Fruit fly (Drosophila melanogaster): ENCODE measurements around the gene Cep290.

The Cep290 gene

DNA sequence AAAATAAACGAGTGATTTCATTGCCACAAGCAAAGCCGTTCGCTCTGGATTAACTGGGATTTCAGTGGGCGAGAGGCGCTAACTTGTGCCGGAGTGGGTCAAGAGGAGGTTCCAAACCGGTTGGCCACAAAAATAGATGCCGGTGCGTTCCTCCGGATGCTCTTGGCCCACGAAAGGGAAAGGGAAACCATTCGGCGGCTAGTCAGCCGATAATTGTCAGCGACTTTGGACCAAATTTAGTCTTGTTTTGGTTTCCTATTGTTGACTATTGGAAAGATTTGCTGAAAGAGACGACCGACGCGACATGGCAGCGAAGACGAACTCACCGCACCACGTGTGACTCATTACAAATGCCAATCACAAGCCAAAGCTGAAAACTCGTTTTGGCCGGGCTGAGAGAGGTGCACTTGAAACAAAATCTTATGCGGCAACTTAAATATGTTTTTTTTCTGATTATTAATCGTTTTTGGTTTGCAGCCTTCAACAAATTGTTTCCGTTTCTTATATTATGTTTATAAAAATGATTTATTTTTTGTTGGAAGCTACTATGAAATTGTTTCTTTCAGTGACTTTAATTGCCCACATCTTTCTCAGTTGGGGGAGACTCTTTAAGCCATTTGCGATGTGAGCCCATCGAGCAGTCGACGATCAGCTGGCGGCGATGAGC is 51.7 kb downstream of the Cep290 start, which contains the start of gene CG34056:
Gene CG34056, plus strand, starts transcription at position 638 of the 667 bp plus-strand sequence.
- peak; percentile 98 for TF ChIP-seq svp (GFP tag)
- TF ChIP-seq Sox15 (GFP tag; optimal IDR thresholded peaks at IDR 0.05) = peak; percentile 93
- TF ChIP-seq CG32006 (GFP tag; optimal IDR thresholded peaks at IDR 0.05) = peak; percentile 97
- TF ChIP-seq CG1621 (tag; optimal IDR thresholded peaks at IDR 0.05) = peak; percentile 90
- peak; percentile 96 for TF ChIP-seq CG8319 (GFP tag; optimal IDR thresholded peaks at IDR 0.05)
- TF ChIP-seq Hr38 (GFP tag; optimal IDR thresholded peaks at IDR 0.05) = peak; percentile 27
- peak; percentile 97 for TF ChIP-seq ss (GFP tag; optimal IDR thresholded peaks at IDR 0.05)
- peak; percentile 95 for TF ChIP-seq CG11294 (GFP tag; IDR thresholded peaks at IDR 0.05)
- peak; percentile 97 for TF ChIP-seq Lpt (GFP tag; optimal IDR thresholded peaks at IDR 0.05)
- TF ChIP-seq CG3032 (tag; optimal IDR thresholded peaks at IDR 0.05) = peak; percentile 97
- TF ChIP-seq CG31627 (GFP tag; optimal IDR thresholded peaks at IDR 0.05) = peak; percentile 95
- TF ChIP-seq acj6 (GFP tag; optimal IDR thresholded peaks at IDR 0.05) = peak; percentile 97
- TF ChIP-seq salr (GFP tag; optimal IDR thresholded peaks at IDR 0.05) = peak; percentile 85 to 95
- TF ChIP-seq CG4318 (GFP tag; optimal IDR thresholded peaks at IDR 0.05) = peak; percentile 92
- TF ChIP-seq pdm3 (GFP tag; optimal IDR thresholded peaks at IDR 0.05) = peak; percentile 97
- peak; percentile 97 for TF ChIP-seq CG34406 (GFP tag; optimal IDR thresholded peaks at IDR 0.05)
- TF ChIP-seq CG6163 (GFP tag; IDR thresholded peaks at IDR 0.05) = peak; percentile 99
- TF ChIP-seq Sox102F (GFP tag; optimal IDR thresholded peaks at IDR 0.05) = peak; percentile 96
- peak; percentile 100 for TF ChIP-seq Eip78C (GFP tag)
- peak; percentile 98 for TF ChIP-seq Ets96B (tag; optimal IDR thresholded peaks at IDR 0.05)
- peak; percentile 98 for TF ChIP-seq achi (GFP tag; optimal IDR thresholded peaks at IDR 0.05)
- TF ChIP-seq spab (GFP tag; optimal IDR thresholded peaks at IDR 0.05) = peak; percentile 97
- peak; percentile 42 for TF ChIP-seq fkh (GFP tag; optimal IDR thresholded peaks at IDR 0.05)
- peak; percentile 98 for TF ChIP-seq CG10631 (GFP tag; optimal IDR thresholded peaks at IDR 0.05)
- peak; percentile 94 for TF ChIP-seq vri (GFP tag; optimal IDR thresholded peaks at IDR 0.05)
- TF ChIP-seq CG7368 (GFP tag; optimal IDR thresholded peaks at IDR 0.05) = peak; percentile 97
- peak; percentile 96 for TF ChIP-seq Gug (GFP tag; IDR thresholded peaks at IDR 0.05)
- TF ChIP-seq CG9139 (GFP tag; optimal IDR thresholded peaks at IDR 0.05) = peak; percentile 97
- TF ChIP-seq Blimp-1 (GFP tag; optimal IDR thresholded peaks at IDR 0.05) = peak; percentile 89
- peak; percentile 96 for TF ChIP-seq Hr4 (GFP tag; optimal IDR thresholded peaks at IDR 0.05)
- TF ChIP-seq CG3919 (GFP tag; optimal IDR thresholded peaks at IDR 0.05) = peak; percentile 99
- peak; percentile 93 for TF ChIP-seq CG16779 (tag; optimal IDR thresholded peaks at IDR 0.05)
- TF ChIP-seq CG8119 (GFP tag; IDR thresholded peaks at IDR 0.05) = peak; percentile 99
- peak; percentile 94 for TF ChIP-seq CG11902 (GFP tag; optimal IDR thresholded peaks at IDR 0.05)
- peak; percentile 93 for TF ChIP-seq Hr39 (GFP tag; optimal IDR thresholded peaks at IDR 0.05)
- peak; percentile 95 for TF ChIP-seq Smox (GFP tag; optimal IDR thresholded peaks at IDR 0.05)
- TF ChIP-seq dac (GFP tag; optimal IDR thresholded peaks at IDR 0.05) = peak; percentile 89
- TF ChIP-seq eg (GFP tag; IDR thresholded peaks at IDR 0.05) = peak; percentile 99
- TF ChIP-seq lz (GFP tag; optimal IDR thresholded peaks at IDR 0.05) = peak; percentile 96
- TF ChIP-seq topi (GFP tag; optimal IDR thresholded peaks at IDR 0.05) = peak; percentile 98
- peak; percentile 91 for TF ChIP-seq Ets21C (GFP tag; optimal IDR thresholded peaks at IDR 0.05)
- TF ChIP-seq Sox14 (GFP tag; optimal IDR thresholded peaks at IDR 0.05) = peak; percentile 96
- peak; percentile 98 for TF ChIP-seq Eip75B (GFP tag; optimal IDR thresholded peaks at IDR 0.05)
- peak; percentile 98 for TF ChIP-seq CG6792 (GFP tag; optimal IDR thresholded peaks at IDR 0.05)
- peak; percentile 97 for TF ChIP-seq cyc (GFP tag; optimal IDR thresholded peaks at IDR 0.05)
- peak; percentile 98 for TF ChIP-seq CG11762 (GFP tag; optimal IDR thresholded peaks at IDR 0.05; ENCODE audit: insufficient read depth)
- TF ChIP-seq dsx (GFP tag; optimal IDR thresholded peaks at IDR 0.05; ENCODE audit: poor library complexity, severe bottlenecking) = peak; percentile 95
- TF ChIP-seq CG8632 (GFP tag; optimal IDR thresholded peaks at IDR 0.05) = peak; percentile 97
- peak; percentile 92 for TF ChIP-seq fd85E (GFP tag; optimal IDR thresholded peaks at IDR 0.05)
- peak; percentile 98 for TF ChIP-seq OdsH (GFP tag; optimal IDR thresholded peaks at IDR 0.05)
- peak; percentile 96 for TF ChIP-seq net (GFP tag; optimal IDR thresholded peaks at IDR 0.05)

Data from whole organism, prepupa.